Worm (Caenorhabditis elegans) whole organism, L1 larva: ENCODE measurements around the gene W01B6.8.
A peak's percentile ranks its signal among the peaks of the same experiment; 100 is the strongest.

Experiments
- C16A3.4 ChIP-seq: fragments of 150-350 bp; optimal IDR thresholded peaks from 2 replicates; lab custom pipeline; 2014; ENCODE audit warnings: missing biosample characterization, missing genetic modification characterization
- Y116A8C.19 ChIP-seq: sonication (generic microtip); optimal IDR thresholded peaks from 2 replicates; lab custom pipeline; 2016; ENCODE audit warnings: missing compliant biosample characterization, missing genetic modification characterization, borderline replicate concordance
- alr-1 ChIP-seq: fragments of 200-800 bp; sonication (Bioruptor generic); optimal IDR thresholded peaks from 2 replicates; lab custom pipeline; 2018; ENCODE audit warnings: borderline replicate concordance, mild to moderate bottlenecking, missing genetic modification characterization, missing compliant biosample characterization
- aly-2 ChIP-seq: fragments of 150-350 bp; optimal IDR thresholded peaks from 2 replicates; lab custom pipeline; 2014; ENCODE audit warnings: missing biosample characterization, missing genetic modification characterization
- ama-1 ChIP-seq: fragments of 150-350 bp; optimal IDR thresholded peaks from 2 replicates; lab custom pipeline; 2014
- ceh-63 ChIP-seq: fragments of 200-800 bp; sonication (Bioruptor generic); optimal IDR thresholded peaks from 2 replicates; lab custom pipeline; 2018; ENCODE audit warnings: mild to moderate bottlenecking, missing genetic modification characterization, missing compliant biosample characterization
- ceh-8 ChIP-seq: fragments of 200-800 bp; sonication (Bioruptor generic); optimal IDR thresholded peaks from 2 replicates; lab custom pipeline; 2018; ENCODE audit warnings: mild to moderate bottlenecking, missing genetic modification characterization, moderate library complexity, missing compliant biosample characterization
- ceh-82 ChIP-seq, 3 experiments: fragments of 150-350 bp in 1 of 3; sonication (generic microtip) in 2 of 3; optimal IDR thresholded peaks; 2 replicates each; lab custom pipeline; 2014 to 2017; ENCODE audit warnings: missing biosample characterization in 3 of 3, missing genetic modification characterization in 3 of 3
- ceh-88 ChIP-seq: fragments of 200-800 bp; sonication (Bioruptor generic); IDR thresholded peaks from 2 replicates; pipeline ENCODE4 v1.3.6; 2022; ENCODE audit warnings: missing genetic modification characterization, missing compliant biosample characterization
- ceh-90 ChIP-seq: sonication (generic microtip); optimal IDR thresholded peaks from 2 replicates; lab custom pipeline; 2016; ENCODE audit warnings: missing genetic modification characterization, missing compliant biosample characterization
- ces-1 ChIP-seq: fragments of 150-350 bp; optimal IDR thresholded peaks from 2 replicates; lab custom pipeline; 2014; ENCODE audit warnings: missing biosample characterization, missing genetic modification reagents, missing genetic modification characterization
- dpl-1 ChIP-seq, 3 experiments: fragments of 150-350 bp in 2 of 3; sonication (generic microtip) in 1 of 3; optimal IDR thresholded peaks; 2 replicates each; lab custom pipeline; 2014 to 2017; ENCODE audit warnings: missing biosample characterization in 3 of 3, missing genetic modification characterization in 3 of 3, missing genetic modification reagents in 3 of 3
- dsc-1 ChIP-seq: sonication (generic microtip); optimal IDR thresholded peaks from 2 replicates; lab custom pipeline; 2016; ENCODE audit warnings: mild to moderate bottlenecking, missing genetic modification characterization, missing compliant biosample characterization
- efl-1 ChIP-seq, 4 experiments: fragments of 150-350 bp; optimal IDR thresholded peaks in 3 of 4; peaks in 1 of 4; 1 replicate in 1 of 4; 2 replicates in 3 of 4; lab custom pipeline; 2014; ENCODE audit warnings: missing biosample characterization in 2 of 4, missing genetic modification characterization in 2 of 4, missing genetic modification reagents in 2 of 4
- elt-2 ChIP-seq: sonication (generic microtip); optimal IDR thresholded peaks from 2 replicates; lab custom pipeline; 2016; ENCODE audit warnings: missing genetic modification characterization, mild to moderate bottlenecking, inconsistent platforms, missing compliant biosample characterization, missing genetic modification reagents
- elt-3 ChIP-seq, 6 experiments: fragments of 150-350 bp in 1 of 6; sonication (generic microtip); optimal IDR thresholded peaks; 2 replicates each; lab custom pipeline; 2017 to 2018; ENCODE audit warnings: missing biosample characterization in 6 of 6, missing genetic modification characterization in 6 of 6, inconsistent platforms in 1 of 6
- hlh-4 ChIP-seq: sonication (generic microtip); optimal IDR thresholded peaks from 2 replicates; lab custom pipeline; 2016; ENCODE audit warnings: mild to moderate bottlenecking, missing genetic modification characterization, missing compliant biosample characterization
- irx-1 ChIP-seq: sonication (generic microtip); optimal IDR thresholded peaks from 2 replicates; lab custom pipeline; 2016; ENCODE audit warnings: missing genetic modification characterization, missing compliant biosample characterization
- jun-1 ChIP-seq: fragments of 150-350 bp; optimal IDR thresholded peaks from 2 replicates; lab custom pipeline; 2014; ENCODE audit warnings: missing biosample characterization, missing genetic modification reagents, missing genetic modification characterization
- lin-13 ChIP-seq: fragments of 150-350 bp; optimal IDR thresholded peaks from 2 replicates; lab custom pipeline; 2014; ENCODE audit warnings: missing biosample characterization, missing genetic modification reagents, missing genetic modification characterization
- lin-15B ChIP-seq: fragments of 150-350 bp; sonication (generic microtip); optimal IDR thresholded peaks from 3 replicates; lab custom pipeline; 2014; ENCODE audit warnings: missing biosample characterization, missing genetic modification characterization
- lin-35 ChIP-seq, 2 experiments: fragments of 150-350 bp; optimal IDR thresholded peaks; 2 replicates each; lab custom pipeline; 2014; ENCODE audit warnings: missing biosample characterization in 2 of 2, missing genetic modification characterization in 2 of 2, missing genetic modification reagents in 2 of 2
- lir-3 ChIP-seq: sonication (generic microtip); optimal IDR thresholded peaks from 2 replicates; lab custom pipeline; 2016; ENCODE audit warnings: mild to moderate bottlenecking, missing genetic modification characterization, moderate library complexity, missing compliant biosample characterization; ENCODE audit not compliant: poor library complexity
- lsy-2 ChIP-seq, 2 experiments: fragments of 150-350 bp; optimal IDR thresholded peaks; 2 replicates each; lab custom pipeline; 2014; ENCODE audit warnings: missing biosample characterization in 2 of 2, missing genetic modification characterization in 2 of 2
- mab-9 ChIP-seq: fragments of 200-800 bp; sonication (Bioruptor generic); IDR thresholded peaks from 2 replicates; pipeline ENCODE4 v1.3.6; 2022; ENCODE audit warnings: missing genetic modification reagents, missing genetic modification characterization, missing compliant biosample characterization
- mef-2 ChIP-seq: fragments of 150-350 bp; optimal IDR thresholded peaks from 2 replicates; lab custom pipeline; 2014; ENCODE audit warnings: missing biosample characterization, missing genetic modification characterization
- mep-1 ChIP-seq: fragments of 150-350 bp; optimal IDR thresholded peaks from 2 replicates; lab custom pipeline; 2014; ENCODE audit warnings: missing biosample characterization, missing genetic modification characterization
- nhr-11 ChIP-seq: fragments of 150-350 bp; optimal IDR thresholded peaks from 2 replicates; lab custom pipeline; 2014; ENCODE audit warnings: missing biosample characterization, missing genetic modification characterization
- nhr-12 ChIP-seq: sonication (generic microtip); optimal IDR thresholded peaks from 2 replicates; lab custom pipeline; 2017; ENCODE audit warnings: missing biosample characterization, missing genetic modification characterization
- nhr-20 ChIP-seq: sonication (generic microtip); optimal IDR thresholded peaks from 2 replicates; lab custom pipeline; 2016; ENCODE audit warnings: mild to moderate bottlenecking, missing genetic modification characterization, missing compliant biosample characterization
- nhr-237 ChIP-seq: fragments of 150-350 bp; optimal IDR thresholded peaks from 2 replicates; lab custom pipeline; 2014; ENCODE audit warnings: missing biosample characterization, missing genetic modification characterization
- nhr-28 ChIP-seq: fragments of 150-350 bp; optimal IDR thresholded peaks from 2 replicates; lab custom pipeline; 2014; ENCODE audit warnings: missing biosample characterization, missing genetic modification characterization
- nhr-47 ChIP-seq: sonication (generic microtip); optimal IDR thresholded peaks from 2 replicates; lab custom pipeline; 2016; ENCODE audit warnings: mild to moderate bottlenecking, missing genetic modification characterization, moderate library complexity, missing compliant biosample characterization
- nhr-71 ChIP-seq: sonication (generic microtip); optimal IDR thresholded peaks from 2 replicates; lab custom pipeline; 2016; ENCODE audit warnings: mild to moderate bottlenecking, missing genetic modification characterization, moderate library complexity, missing compliant biosample characterization
- nhr-90 ChIP-seq: sonication (generic microtip); optimal IDR thresholded peaks from 2 replicates; lab custom pipeline; 2016; ENCODE audit warnings: mild to moderate bottlenecking, missing genetic modification characterization, missing compliant biosample characterization; ENCODE audit not compliant: poor library complexity
- pag-3 ChIP-seq: sonication (generic microtip); optimal IDR thresholded peaks from 2 replicates; lab custom pipeline; 2017; ENCODE audit warnings: missing genetic modification characterization, mild to moderate bottlenecking, missing compliant biosample characterization, antibody characterized with exemption, borderline replicate concordance; ENCODE audit not compliant: insufficient read depth
- pax-3 ChIP-seq: fragments of 200-800 bp; sonication (Bioruptor generic); optimal IDR thresholded peaks from 2 replicates; lab custom pipeline; 2018; ENCODE audit warnings: mild to moderate bottlenecking, missing genetic modification characterization, moderate library complexity, missing compliant biosample characterization
- sox-4 ChIP-seq: sonication (generic microtip); optimal IDR thresholded peaks from 2 replicates; lab custom pipeline; 2016; ENCODE audit warnings: missing genetic modification characterization, missing compliant biosample characterization
- swsn-7 ChIP-seq: sonication (generic microtip); optimal IDR thresholded peaks from 2 replicates; lab custom pipeline; 2016; ENCODE audit warnings: missing genetic modification characterization, missing compliant biosample characterization
- tlp-1 ChIP-seq: fragments of 150-350 bp; optimal IDR thresholded peaks from 2 replicates; lab custom pipeline; 2014; ENCODE audit warnings: missing biosample characterization, missing genetic modification characterization
- xbp-1 ChIP-seq: sonication (generic microtip); optimal IDR thresholded peaks from 2 replicates; lab custom pipeline; 2016; ENCODE audit warnings: missing genetic modification characterization, missing compliant biosample characterization
- zag-1 ChIP-seq: fragments of 150-350 bp; optimal IDR thresholded peaks from 2 replicates; lab custom pipeline; 2014; ENCODE audit warnings: missing biosample characterization, missing genetic modification characterization
- zip-4 ChIP-seq: fragments of 200-800 bp; sonication (Bioruptor generic); optimal IDR thresholded peaks from 2 replicates; lab custom pipeline; 2018; ENCODE audit warnings: mild to moderate bottlenecking, missing genetic modification characterization, moderate library complexity, missing compliant biosample characterization
- ztf-11 ChIP-seq, 2 experiments: sonication (generic microtip); optimal IDR thresholded peaks; 2 replicates each; lab custom pipeline; 2016 to 2017; ENCODE audit warnings: missing genetic modification characterization in 2 of 2, missing biosample characterization in 1 of 2, missing compliant biosample characterization in 1 of 2

W01B6.8 gene

DNA sequence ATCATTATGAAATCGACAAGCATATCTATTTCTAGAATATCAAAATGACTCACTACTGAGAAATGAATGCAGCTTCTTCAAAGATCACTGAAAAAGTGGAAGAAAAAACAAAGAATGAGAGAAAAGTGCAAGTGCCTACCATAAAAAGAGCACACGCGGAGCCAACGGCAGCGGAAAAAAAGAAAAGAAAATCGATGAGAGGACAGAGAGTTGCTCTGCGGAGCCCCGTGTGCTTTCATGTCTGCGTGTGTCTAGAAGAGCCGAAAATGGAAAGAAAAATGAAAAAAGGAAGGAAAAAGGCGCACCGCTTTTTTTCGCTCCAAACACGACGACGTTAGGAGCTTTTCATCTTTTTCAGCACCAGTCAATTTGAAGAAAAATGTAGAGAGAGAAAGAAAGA is 21.4 kb downstream of the W01B6.8 start, which contains the start of gene ipla-7 (continued):
- TF ChIP-seq aly-2 (tag; lab: Kevin White, UChicago) (no peak), nhr-237 (tag; lab: Kevin White, UChicago) (no peak), irx-1 (no peak), ceh-88 (GFP tag; lab: Robert Waterston, UW) (no peak), lin-13 (no peak), lsy-2 (tag; optimal IDR thresholded peaks at IDR 0.05; lab: Kevin White, UChicago) (peak in 1 of 2 experiments; percentile 28), dpl-1 (GFP tag; optimal IDR thresholded peaks at IDR 0.05; lab: Kevin White, UChicago) (peak in 1 of 3 experiments; percentile 20), xbp-1 (no peak), Y116A8C.19 (tag; lab: Kevin White, UChicago) (no peak), elt-3 (tag; optimal IDR thresholded peaks at IDR 0.05; lab: Kevin White, UChicago) (no peak), mef-2 (no peak), ama-1 (lab: Kevin White, UChicago) (no peak), C16A3.4 (no peak), ceh-8 (no peak), lir-3 (tag; lab: Kevin White, UChicago) (no peak), pag-3 (no peak), sox-4 (tag; lab: Kevin White, UChicago) (no peak), zip-4 (no peak), nhr-28 (no peak)

DNA sequence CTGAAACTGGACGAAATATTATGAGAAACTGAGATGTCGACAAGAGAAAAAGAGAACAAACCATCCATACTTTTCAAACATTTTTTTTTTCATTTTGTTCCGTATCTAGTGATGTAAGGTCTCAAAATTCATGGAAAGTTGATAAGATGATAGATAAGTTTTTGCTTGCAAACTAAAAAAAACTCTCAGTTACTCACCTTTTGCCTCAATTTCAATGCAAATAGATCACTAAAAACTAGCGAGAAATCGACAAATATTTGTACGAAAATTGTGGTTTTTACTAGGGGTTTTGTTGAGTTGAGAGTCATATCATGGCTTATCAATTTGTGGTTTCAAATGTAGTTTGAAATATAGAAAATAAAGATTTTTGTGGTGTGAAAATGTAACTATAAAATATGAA is 23.4 kb downstream of the W01B6.8 start:
- no peak for TF ChIP-seq nhr-47 (tag; lab: Kevin White, UChicago)
- peak; percentile 53 for TF ChIP-seq elt-2 (tag; lab: Kevin White, UChicago)

DNA sequence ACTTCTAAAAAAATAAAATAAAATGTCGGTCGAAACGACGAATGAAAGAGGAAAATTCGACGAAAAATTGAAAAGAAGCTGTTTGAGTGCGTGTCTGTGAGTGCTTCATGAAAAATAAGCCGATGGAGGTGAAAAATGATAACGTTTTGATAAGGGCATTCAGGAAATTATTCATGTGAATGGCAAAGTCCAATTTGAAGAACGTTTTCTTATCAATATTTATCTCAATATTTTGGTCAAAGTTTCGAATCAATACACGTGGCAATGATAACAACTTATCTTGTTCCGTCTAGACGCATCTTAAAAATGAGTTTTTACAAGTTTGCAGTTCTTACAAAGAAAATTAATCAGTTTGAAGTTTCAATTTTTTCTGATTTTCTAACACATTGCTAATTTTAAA is 25.0 kb downstream of the W01B6.8 start:
- TF ChIP-seq nhr-20 (tag; lab: Kevin White, UChicago) (peak; percentile 10), elt-2 (tag; lab: Kevin White, UChicago) (peak; percentile 98), ceh-90 (tag; lab: Kevin White, UChicago) (no peak), nhr-90 (tag; lab: Kevin White, UChicago) (peak; percentile 3), mab-9 (no peak), efl-1 (optimal IDR thresholded peaks at IDR 0.05; lab: Kevin White, UChicago) (no peak), efl-1 (GFP tag; optimal IDR thresholded peaks at IDR 0.05 in 1 of 2; lab: Kevin White, UChicago) (peak in 1 of 2 experiments; percentile 38), nhr-71 (tag; lab: Kevin White, UChicago) (peak; percentile 31), tlp-1 (peak; percentile 70), pax-3 (no peak), dsc-1 (no peak)

DNA sequence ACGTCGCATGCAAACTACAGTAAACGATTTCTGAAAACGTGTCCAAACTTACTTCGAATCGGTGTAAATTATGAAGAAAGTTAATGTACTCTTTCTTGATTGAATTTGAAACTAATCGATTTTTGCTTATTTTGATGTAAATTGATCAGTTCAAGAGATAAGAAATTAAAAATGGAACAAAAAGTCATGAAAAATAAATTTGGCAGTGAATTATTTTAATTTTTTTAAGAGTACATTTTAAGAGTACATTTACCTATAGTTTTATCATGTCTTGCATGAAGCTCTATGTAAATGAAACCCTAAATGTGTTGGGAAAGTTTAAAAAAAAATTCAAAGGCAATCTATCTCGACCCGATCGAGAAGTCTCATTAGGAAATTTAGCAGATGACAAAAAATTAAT is 28.0 kb downstream of the W01B6.8 start, which contains the start of gene T04B2.7:
Gene T04B2.7, minus strand, starts transcription at position 101 of the 400 bp plus-strand sequence.
- TF ChIP-seq ama-1 (lab: Kevin White, UChicago) (no peak), swsn-7 (tag; lab: Kevin White, UChicago) (no peak), sox-4 (tag; lab: Kevin White, UChicago) (no peak), ceh-63 (GFP tag; lab: Kevin White, UChicago) (no peak), lin-35 (GFP tag; optimal IDR thresholded peaks at IDR 0.05; lab: Kevin White, UChicago) (no peak), nhr-12 (tag; lab: Kevin White, UChicago) (no peak), ces-1 (no peak), alr-1 (tag; lab: Kevin White, UChicago) (no peak), ztf-11 (tag; optimal IDR thresholded peaks at IDR 0.05; lab: Kevin White, UChicago) (no peak), pag-3 (no peak), nhr-11 (no peak), zag-1 (tag; lab: Kevin White, UChicago) (no peak), jun-1 (tag; lab: Kevin White, UChicago) (no peak), ceh-82 (tag; optimal IDR thresholded peaks at IDR 0.05; lab: Kevin White, UChicago) (no peak), lin-13 (no peak), lin-15B (tag; lab: Kevin White, UChicago) (no peak), hlh-4 (tag; lab: Kevin White, UChicago) (no peak), mep-1 (tag; lab: Kevin White, UChicago) (no peak)
